Worm (Caenorhabditis elegans): ENCODE results near the gene B0563.5.

B0563.5 gene

DNA sequence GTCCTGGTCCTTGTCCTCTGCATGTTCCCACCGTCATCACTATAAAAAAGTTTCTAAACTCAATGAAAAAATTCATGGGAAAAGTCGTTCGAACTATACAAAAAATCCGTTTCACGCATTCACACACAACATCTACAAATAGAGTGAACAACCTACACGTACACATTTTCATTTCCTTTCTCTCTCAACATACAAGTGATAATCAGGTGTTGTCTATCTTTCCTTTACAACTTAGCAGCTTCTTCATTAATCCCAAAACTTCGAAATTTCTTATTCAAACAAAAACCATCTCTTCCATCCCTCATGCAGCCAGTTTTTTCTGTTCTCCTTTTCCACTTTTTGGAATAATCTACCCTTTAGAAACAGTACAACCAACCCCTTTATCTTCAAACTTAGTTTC lies 38.1 kb upstream of the B0563.5 start:
- TF ChIP-seq tbx-11 (GFP tag; IDR thresholded peaks at IDR 0.05) = no peak
- no peak for TF ChIP-seq hmbx-1 (tag; optimal IDR thresholded peaks at IDR 0.05)
- no peak for TF ChIP-seq flt-1 (GFP tag; IDR thresholded peaks at IDR 0.05)
- TF ChIP-seq tbx-37 (GFP tag; conservative IDR thresholded peaks at IDR 0.05) = no peak
- TF ChIP-seq ceh-13 (GFP tag; optimal IDR thresholded peaks at IDR 0.05) = no peak
- TF ChIP-seq tra-4 (tag; optimal IDR thresholded peaks at IDR 0.05) = no peak
- no peak for TF ChIP-seq B0310.2 (tag; optimal IDR thresholded peaks at IDR 0.05)
- TF ChIP-seq ama-1 (optimal IDR thresholded peaks at IDR 0.05) = no peak
- TF ChIP-seq sea-1 (GFP tag; conservative IDR thresholded peaks at IDR 0.05) = no peak
- TF ChIP-seq scrt-1 (GFP tag; IDR thresholded peaks at IDR 0.05) = no peak
- TF ChIP-seq aly-1 (tag; optimal IDR thresholded peaks at IDR 0.05) = no peak
- no peak for TF ChIP-seq hnd-1 (tag; optimal IDR thresholded peaks at IDR 0.05)
- TF ChIP-seq hmg-4 (GFP tag; optimal IDR thresholded peaks at IDR 0.05) = no peak
- no peak for TF ChIP-seq ceh-36 (tag; optimal IDR thresholded peaks at IDR 0.05)

DNA sequence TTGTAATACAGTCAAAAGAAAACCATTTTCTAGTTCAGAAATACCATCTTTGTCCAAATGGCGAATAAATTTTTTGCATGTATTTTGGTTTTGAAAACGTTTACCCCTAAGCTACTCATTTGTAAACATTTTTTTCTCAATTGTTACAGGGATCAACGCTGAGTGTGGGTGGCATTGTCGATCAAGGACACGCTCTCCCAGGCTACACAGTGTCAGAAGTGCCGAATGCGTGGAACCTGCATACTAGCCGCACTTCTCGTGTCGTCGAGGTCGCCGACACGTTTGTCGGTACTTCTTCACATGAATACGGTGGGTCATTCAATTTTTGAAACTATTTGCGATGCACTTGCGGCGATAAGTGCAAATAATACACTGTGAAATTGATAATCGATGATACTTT lies 34.4 kb upstream of the B0563.5 start:
- TF ChIP-seq pes-1 (GFP tag; IDR thresholded peaks at IDR 0.05) (no peak), hmg-4 (GFP tag; optimal IDR thresholded peaks at IDR 0.05) (no peak), tbx-11 (GFP tag; IDR thresholded peaks at IDR 0.05) (no peak), sea-1 (GFP tag; conservative IDR thresholded peaks at IDR 0.05) (no peak), aly-1 (tag; optimal IDR thresholded peaks at IDR 0.05) (no peak), ama-1 (optimal IDR thresholded peaks at IDR 0.05) (no peak), flt-1 (GFP tag; IDR thresholded peaks at IDR 0.05) (no peak), F13C5.2 (tag; optimal IDR thresholded peaks at IDR 0.05) (no peak), tra-4 (tag; optimal IDR thresholded peaks at IDR 0.05) (no peak), B0310.2 (tag; optimal IDR thresholded peaks at IDR 0.05) (no peak), ets-7 (tag; optimal IDR thresholded peaks at IDR 0.05) (no peak), scrt-1 (GFP tag; IDR thresholded peaks at IDR 0.05) (no peak), ceh-36 (tag; optimal IDR thresholded peaks at IDR 0.05) (no peak), hnd-1 (tag; optimal IDR thresholded peaks at IDR 0.05) (no peak)

DNA sequence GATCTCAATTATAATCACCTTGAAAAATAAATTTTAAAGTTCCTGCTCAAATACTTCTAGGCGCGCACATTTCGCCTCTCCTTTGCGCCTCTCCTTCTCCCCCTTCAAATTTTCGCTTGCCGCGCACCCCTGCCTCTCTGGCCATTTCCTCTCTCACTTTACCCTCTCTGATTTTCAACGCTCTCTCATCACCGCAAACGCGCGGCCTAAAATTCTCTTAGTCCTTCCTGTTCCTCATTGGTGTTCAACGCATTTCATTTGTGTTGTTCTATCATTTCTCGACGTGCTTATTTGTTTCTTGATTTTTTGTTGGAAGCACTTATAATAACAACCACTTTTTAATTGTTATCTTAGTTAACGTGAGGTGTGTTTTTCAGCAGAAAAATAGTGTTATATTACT lies 32.1 kb upstream of the B0563.5 start, which contains the start of gene C25A11.2:
C25A11.2 (plus strand) TSS at position 238 of the 400 bp plus-strand sequence.
- no peak for TF ChIP-seq ets-7 (tag; optimal IDR thresholded peaks at IDR 0.05)
- 0 out of 2 replicates have a peak, but pooled peaks have one; percentile 32 for TF ChIP-seq tbx-37 (GFP tag; conservative IDR thresholded peaks at IDR 0.05)
- no peak for TF ChIP-seq ceh-36 (tag; optimal IDR thresholded peaks at IDR 0.05)
- no peak for TF ChIP-seq ama-1 (optimal IDR thresholded peaks at IDR 0.05)
- no peak for TF ChIP-seq B0310.2 (tag; optimal IDR thresholded peaks at IDR 0.05)
- TF ChIP-seq flt-1 (GFP tag; IDR thresholded peaks at IDR 0.05) = no peak
- TF ChIP-seq ceh-13 (GFP tag; optimal IDR thresholded peaks at IDR 0.05) = no peak
- no peak for TF ChIP-seq hnd-1 (tag; optimal IDR thresholded peaks at IDR 0.05)
- TF ChIP-seq F13C5.2 (tag; optimal IDR thresholded peaks at IDR 0.05) = peak; percentile 46
- TF ChIP-seq scrt-1 (GFP tag; IDR thresholded peaks at IDR 0.05) = no peak
- TF ChIP-seq hmg-4 (GFP tag; optimal IDR thresholded peaks at IDR 0.05) = peak; percentile 44
- TF ChIP-seq aly-1 (tag; optimal IDR thresholded peaks at IDR 0.05) = no peak
- no peak for TF ChIP-seq pes-1 (GFP tag; IDR thresholded peaks at IDR 0.05)

DNA sequence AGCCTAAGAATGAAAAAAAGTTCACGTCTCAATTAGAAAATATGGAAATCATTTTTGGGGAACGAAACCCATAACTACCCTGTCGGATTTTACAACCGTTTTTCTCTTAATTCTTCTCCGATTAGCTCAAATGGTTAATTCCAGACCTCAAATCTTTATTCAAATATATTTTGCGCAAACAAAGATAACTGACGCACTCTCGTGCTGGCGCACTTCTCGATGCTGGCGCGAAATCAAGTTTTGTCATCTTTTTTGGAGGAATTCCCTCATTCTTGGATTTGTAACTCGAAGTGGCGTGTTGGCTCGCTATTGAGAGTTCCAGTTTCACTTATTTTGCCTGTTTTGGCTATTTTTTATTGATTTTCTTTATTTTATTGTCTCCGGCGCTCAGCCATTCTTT lies 28.4 kb upstream of the B0563.5 start:
- TF ChIP-seq hmg-4 (GFP tag; optimal IDR thresholded peaks at IDR 0.05) (no peak), ama-1 (optimal IDR thresholded peaks at IDR 0.05) (no peak), B0310.2 (tag; optimal IDR thresholded peaks at IDR 0.05) (no peak), sea-1 (GFP tag; conservative IDR thresholded peaks at IDR 0.05) (no peak), ceh-13 (GFP tag; optimal IDR thresholded peaks at IDR 0.05) (no peak), F13C5.2 (tag; optimal IDR thresholded peaks at IDR 0.05) (no peak), ets-7 (tag; optimal IDR thresholded peaks at IDR 0.05) (no peak), hmbx-1 (tag; optimal IDR thresholded peaks at IDR 0.05) (no peak), tbx-37 (GFP tag; conservative IDR thresholded peaks at IDR 0.05) (no peak), scrt-1 (GFP tag; IDR thresholded peaks at IDR 0.05) (no peak), ceh-36 (tag; optimal IDR thresholded peaks at IDR 0.05) (no peak), tra-4 (tag; optimal IDR thresholded peaks at IDR 0.05) (no peak), aly-1 (tag; optimal IDR thresholded peaks at IDR 0.05) (no peak), tbx-11 (GFP tag; IDR thresholded peaks at IDR 0.05) (no peak), pes-1 (GFP tag; IDR thresholded peaks at IDR 0.05) (no peak)

DNA sequence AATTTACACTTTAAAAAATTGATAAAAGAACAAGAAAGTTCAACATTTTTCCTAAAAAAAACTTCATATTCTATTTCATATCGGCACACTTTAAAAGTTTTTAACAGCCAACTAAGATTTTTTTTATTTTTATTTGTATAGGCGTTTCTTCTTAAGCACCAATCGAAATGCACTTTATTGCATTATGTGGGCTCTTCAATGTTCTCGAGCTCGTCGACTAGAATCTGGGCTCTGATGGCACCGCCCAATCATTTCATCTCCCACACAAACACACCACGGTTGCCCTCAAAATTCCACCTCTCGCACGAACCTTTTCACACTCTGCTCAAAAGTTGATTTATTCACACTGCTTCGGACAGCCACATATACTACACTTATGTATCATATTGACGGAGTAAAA lies 8.5 kb upstream of the B0563.5 start, which contains the start of gene B0563.6:
B0563.6 (plus strand) TSS at position 301 of the 400 bp plus-strand sequence.
- no peak for TF ChIP-seq B0310.2 (tag; optimal IDR thresholded peaks at IDR 0.05)
- TF ChIP-seq aly-1 (tag; optimal IDR thresholded peaks at IDR 0.05) = no peak
- no peak for TF ChIP-seq flt-1 (GFP tag; IDR thresholded peaks at IDR 0.05)

DNA sequence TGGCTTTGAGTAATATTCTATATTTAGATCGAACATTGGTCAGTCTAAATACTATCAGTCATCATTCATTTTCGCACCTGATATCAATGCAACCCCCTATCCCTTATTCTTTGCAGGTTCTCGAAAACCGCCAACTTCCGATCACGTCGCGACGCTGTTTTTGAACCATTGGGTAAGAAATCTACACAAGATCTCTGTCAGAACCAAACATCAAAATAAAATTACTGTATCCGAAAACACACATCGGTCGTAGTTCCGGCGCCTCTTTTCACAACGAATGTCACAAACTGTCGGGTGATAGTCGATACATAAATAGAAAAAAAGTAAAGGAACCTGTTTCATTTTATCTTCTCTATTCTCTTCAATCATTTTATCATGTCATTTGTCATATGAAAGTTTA lies 1.0 kb downstream of the B0563.5 start:
- TF ChIP-seq tra-4 (tag; optimal IDR thresholded peaks at IDR 0.05) (no peak), B0310.2 (tag; optimal IDR thresholded peaks at IDR 0.05) (no peak), ceh-13 (GFP tag; optimal IDR thresholded peaks at IDR 0.05) (no peak), hnd-1 (tag; optimal IDR thresholded peaks at IDR 0.05) (no peak), pes-1 (GFP tag; IDR thresholded peaks at IDR 0.05) (no peak), sea-1 (GFP tag; conservative IDR thresholded peaks at IDR 0.05) (no peak), ceh-36 (tag; optimal IDR thresholded peaks at IDR 0.05) (no peak), aly-1 (tag; optimal IDR thresholded peaks at IDR 0.05) (no peak), scrt-1 (GFP tag; IDR thresholded peaks at IDR 0.05) (no peak), ets-7 (tag; optimal IDR thresholded peaks at IDR 0.05) (no peak)

DNA sequence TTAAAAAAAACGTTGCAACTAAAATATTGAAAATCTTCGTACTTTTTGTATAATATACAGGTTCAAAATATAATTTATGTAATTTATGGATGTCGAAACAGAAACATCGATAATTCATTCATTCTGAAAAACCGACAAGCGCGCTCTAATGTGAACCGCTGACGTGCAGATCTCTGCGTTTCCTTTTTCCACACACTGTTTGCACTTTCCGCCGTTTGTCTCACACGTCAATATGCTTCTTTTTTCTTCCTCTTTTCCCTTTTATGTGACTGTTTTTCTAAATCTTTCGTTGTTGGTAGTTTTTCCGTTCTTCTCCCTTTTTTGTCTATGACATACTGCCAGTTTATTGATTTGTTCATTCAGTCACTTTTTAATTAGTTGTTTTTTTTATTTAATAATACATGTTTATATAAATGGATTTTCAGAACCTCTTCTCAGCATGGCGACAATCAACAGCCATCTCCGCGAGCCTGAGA lies 4.4 kb downstream of the B0563.5 start, which contains the start of gene tmbi-4:
tmbi-4 (plus strand) TSS at position 426 of the 476 bp plus-strand sequence.
- no peak for TF ChIP-seq hmg-4 (GFP tag; optimal IDR thresholded peaks at IDR 0.05)
- no peak for TF ChIP-seq tbx-37 (GFP tag; conservative IDR thresholded peaks at IDR 0.05)
- no peak for TF ChIP-seq ets-7 (tag; optimal IDR thresholded peaks at IDR 0.05)
- no peak for TF ChIP-seq B0310.2 (tag; optimal IDR thresholded peaks at IDR 0.05)
- TF ChIP-seq scrt-1 (GFP tag; IDR thresholded peaks at IDR 0.05) = no peak
- TF ChIP-seq aly-1 (tag; optimal IDR thresholded peaks at IDR 0.05) = no peak
- no peak for TF ChIP-seq tra-4 (tag; optimal IDR thresholded peaks at IDR 0.05)
- TF ChIP-seq ceh-13 (GFP tag; optimal IDR thresholded peaks at IDR 0.05) = no peak
- no peak for TF ChIP-seq ama-1 (optimal IDR thresholded peaks at IDR 0.05)
- no peak for TF ChIP-seq tbx-11 (GFP tag; IDR thresholded peaks at IDR 0.05)
- no peak for TF ChIP-seq hmbx-1 (tag; optimal IDR thresholded peaks at IDR 0.05)
- TF ChIP-seq flt-1 (GFP tag; IDR thresholded peaks at IDR 0.05) = no peak
- no peak for TF ChIP-seq hnd-1 (tag; optimal IDR thresholded peaks at IDR 0.05)
